Fruit fly (Drosophila melanogaster): ENCODE data around the gene CG42688.
A peak's percentile ranks its signal among the peaks of the same experiment; 100 is the strongest.

The CG42688 gene

dm6 chr2L:19225984-19226914, 43.6 kb upstream of the CG42688 start (continued):
- peak; percentile 95 for TF ChIP-seq Eip75B (GFP tag; optimal IDR thresholded peaks at IDR 0.05)
- peak; percentile 95 for TF ChIP-seq CG8119 (GFP tag; IDR thresholded peaks at IDR 0.05)
- peak; percentile 94 for TF ChIP-seq fd59A (GFP tag; optimal IDR thresholded peaks at IDR 0.05)
- TF ChIP-seq CG6792 (GFP tag; optimal IDR thresholded peaks at IDR 0.05) = peak; percentile 91
- TF ChIP-seq Sox102F (GFP tag; optimal IDR thresholded peaks at IDR 0.05) = peak; percentile 81
- TF ChIP-seq topi (GFP tag; optimal IDR thresholded peaks at IDR 0.05) = peak; percentile 88
- TF ChIP-seq CG6808 (GFP tag; optimal IDR thresholded peaks at IDR 0.05) = peak; percentile 85
- TF ChIP-seq CG4318 (GFP tag; optimal IDR thresholded peaks at IDR 0.05) = peak; percentile 89
- peak; percentile 95 for TF ChIP-seq CG3919 (GFP tag; optimal IDR thresholded peaks at IDR 0.05)
- TF ChIP-seq fkh (GFP tag; optimal IDR thresholded peaks at IDR 0.05) = no peak
- peak; percentile 86 to 94 for TF ChIP-seq salr (GFP tag; optimal IDR thresholded peaks at IDR 0.05)
- TF ChIP-seq Eip93F (GFP tag; optimal IDR thresholded peaks at IDR 0.05) = peak; percentile 34
- TF ChIP-seq CG31627 (GFP tag; optimal IDR thresholded peaks at IDR 0.05) = peak; percentile 84

dm6 chr2L:19222311-19222710, 39.7 kb upstream of the CG42688 start:
- TF ChIP-seq CG11762 (GFP tag; optimal IDR thresholded peaks at IDR 0.05; ENCODE audit: insufficient read depth) (no peak), Hr39 (GFP tag; optimal IDR thresholded peaks at IDR 0.05) (no peak), CG8319 (GFP tag; optimal IDR thresholded peaks at IDR 0.05) (no peak), dac (GFP tag; optimal IDR thresholded peaks at IDR 0.05) (no peak), vri (GFP tag; optimal IDR thresholded peaks at IDR 0.05) (no peak), cyc (GFP tag; optimal IDR thresholded peaks at IDR 0.05) (no peak), fd85E (GFP tag; optimal IDR thresholded peaks at IDR 0.05) (no peak), CG6854 (GFP tag; optimal IDR thresholded peaks at IDR 0.05) (no peak)

dm6 chr2L:19220036-19220612, 37.5 kb upstream of the CG42688 start:
- no peak for TF ChIP-seq cyc (GFP tag; optimal IDR thresholded peaks at IDR 0.05)
- TF ChIP-seq ss (GFP tag; optimal IDR thresholded peaks at IDR 0.05) = no peak
- TF ChIP-seq CG10669 (GFP tag; optimal IDR thresholded peaks at IDR 0.05) = no peak
- no peak for TF ChIP-seq lz (GFP tag; optimal IDR thresholded peaks at IDR 0.05)
- TF ChIP-seq fkh (GFP tag; optimal IDR thresholded peaks at IDR 0.05) = no peak
- no peak for TF ChIP-seq pdm3 (GFP tag; optimal IDR thresholded peaks at IDR 0.05)
- TF ChIP-seq CG6276 (GFP tag; optimal IDR thresholded peaks at IDR 0.05) = no peak
- no peak for TF ChIP-seq Smox (GFP tag; optimal IDR thresholded peaks at IDR 0.05)
- no peak for TF ChIP-seq Sox14 (GFP tag; optimal IDR thresholded peaks at IDR 0.05)
- no peak for TF ChIP-seq CG16779 (tag; optimal IDR thresholded peaks at IDR 0.05)
- no peak for TF ChIP-seq Eip93F (GFP tag; optimal IDR thresholded peaks at IDR 0.05)
- TF ChIP-seq fd59A (GFP tag; optimal IDR thresholded peaks at IDR 0.05) = no peak
- no peak for TF ChIP-seq dsx (GFP tag; optimal IDR thresholded peaks at IDR 0.05; ENCODE audit: poor library complexity, severe bottlenecking)

- no peak for TF ChIP-seq CG9139 (GFP tag; optimal IDR thresholded peaks at IDR 0.05)
- no peak for TF ChIP-seq Sox14 (GFP tag; optimal IDR thresholded peaks at IDR 0.05)
- TF ChIP-seq Lpt (GFP tag; optimal IDR thresholded peaks at IDR 0.05) = no peak
Measured at dm6 chr2L:19219473-19219872, 36.9 kb upstream of the CG42688 start.
